Worm (Caenorhabditis elegans) whole organism, L4/young adult: ENCODE results near the gene ZK1037.6.
"Not testable (repeated sequence)": the region's sequence is repeated elsewhere in the genome, so short reads cannot be mapped to it uniquely, and the experiment has no call there.

Experiments used
- W03F9.2 ChIP-seq: fragments of 150-350 bp; optimal IDR thresholded peaks from 2 replicates; lab custom pipeline; 2014; ENCODE audit warnings: missing biosample characterization, missing genetic modification characterization
- dao-5 ChIP-seq: sonication (generic microtip); optimal IDR thresholded peaks from 2 replicates; lab custom pipeline; 2016; ENCODE audit warnings: missing genotype, missing genetic modification characterization, moderate library complexity, missing compliant biosample characterization
- him-1 ChIP-seq: sonication (generic microtip); optimal IDR thresholded peaks from 2 replicates; lab custom pipeline; 2016; ENCODE audit warnings: missing genotype, missing genetic modification reagents, missing genetic modification characterization, missing compliant biosample characterization

Gene ZK1037.6

DNA sequence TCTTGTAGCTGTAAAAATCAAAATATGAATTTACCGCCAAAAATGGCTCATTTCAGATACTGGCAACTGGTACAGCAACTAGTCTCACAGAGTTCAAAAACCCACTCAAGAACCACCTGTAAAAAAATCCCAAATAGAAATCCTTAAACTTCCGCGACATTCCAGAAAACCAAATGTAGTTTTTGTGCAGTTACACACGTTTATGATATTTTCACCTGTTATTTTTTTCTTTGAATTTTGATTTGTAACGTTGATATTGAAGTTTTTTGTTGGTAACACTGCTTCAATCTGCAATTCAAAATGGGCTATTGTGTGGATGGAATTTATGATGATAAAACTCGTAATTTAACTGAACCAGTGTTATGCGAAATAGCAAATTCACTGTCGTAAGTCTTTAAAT is 5.3 kb upstream of the ZK1037.6 start, which contains the start of gene srw-113:
TSS of gene srw-113 (plus strand) at position 301 of the 400 bp plus-strand sequence.
- TF ChIP-seq W03F9.2 (tag; lab: Kevin White, UChicago) (no peak), dao-5 (tag; lab: Kevin White, UChicago) (no peak), him-1 (no peak)

DNA sequence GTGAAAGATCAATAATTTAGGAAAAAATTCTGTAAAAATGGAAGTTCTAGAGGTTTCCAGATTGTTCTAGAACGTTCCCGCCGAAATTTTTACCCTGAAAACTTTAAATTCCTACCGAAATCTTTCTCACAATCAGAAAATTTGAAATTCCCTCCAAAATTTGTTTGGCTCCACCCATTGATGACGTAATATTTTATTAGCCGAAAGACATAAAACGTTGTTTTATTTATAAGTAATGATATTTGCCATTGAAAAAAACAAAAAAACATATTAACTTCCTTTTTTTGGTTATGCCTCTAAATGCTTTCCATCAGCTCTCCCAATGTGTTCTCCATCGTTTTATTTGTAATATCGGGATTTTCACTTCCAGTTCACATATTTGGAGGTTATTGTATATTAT is 2.7 kb upstream of the ZK1037.6 start, which contains the start of gene srh-295:
TSS of gene srh-295 (plus strand) at position 301 of the 400 bp plus-strand sequence.
- TF ChIP-seq him-1, result no peak
- no peak for TF ChIP-seq W03F9.2 (tag; lab: Kevin White, UChicago)
- TF ChIP-seq dao-5 (tag; lab: Kevin White, UChicago), result no peak

DNA sequence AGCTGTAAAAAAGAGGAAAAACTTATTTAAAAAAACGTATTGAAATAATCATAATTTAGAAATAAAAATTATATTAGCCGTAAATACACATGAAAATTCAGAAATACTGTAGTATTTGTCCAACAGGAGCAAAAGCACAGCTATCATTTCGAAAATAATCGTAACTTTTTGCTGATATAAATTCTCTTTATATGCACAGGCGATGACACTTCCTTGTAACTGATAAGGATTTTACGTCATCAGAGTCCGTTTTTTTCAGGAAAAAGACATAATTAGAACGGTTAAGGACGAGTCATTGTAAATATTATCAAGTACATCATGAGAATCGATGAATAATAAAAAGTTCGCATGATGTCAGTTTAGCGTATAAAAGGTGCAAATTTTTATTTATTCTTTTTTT is 4.2 kb downstream of the ZK1037.6 start:
- TF ChIP-seq W03F9.2 (tag; lab: Kevin White, UChicago), result no peak
- TF ChIP-seq dao-5 (tag; lab: Kevin White, UChicago), result no peak
- no peak for TF ChIP-seq him-1

DNA sequence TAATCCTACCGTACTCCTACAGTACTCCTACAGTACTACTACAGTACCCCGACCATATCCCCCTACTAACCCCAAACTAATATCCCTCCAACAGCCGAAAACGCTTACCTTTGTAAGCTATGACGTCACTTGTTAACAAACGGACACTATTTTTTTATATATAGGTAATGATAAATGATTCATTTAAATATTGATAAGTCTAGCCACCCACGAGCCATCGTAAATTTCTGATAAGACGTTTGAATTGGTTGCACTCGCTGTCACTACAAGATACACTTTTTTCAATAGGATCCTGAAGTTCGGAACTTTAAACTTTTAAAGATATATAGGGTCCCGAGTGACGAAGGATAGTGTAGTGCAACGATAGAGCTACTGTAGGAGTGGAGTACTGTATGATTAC is 4.9 kb downstream of the ZK1037.6 start, which contains the start of gene nhr-247:
TSS of gene nhr-247 (plus strand) at position 330 of the 400 bp plus-strand sequence.
- not testable (repeated sequence) for TF ChIP-seq dao-5 (tag; lab: Kevin White, UChicago); him-1; W03F9.2 (tag; lab: Kevin White, UChicago)

DNA sequence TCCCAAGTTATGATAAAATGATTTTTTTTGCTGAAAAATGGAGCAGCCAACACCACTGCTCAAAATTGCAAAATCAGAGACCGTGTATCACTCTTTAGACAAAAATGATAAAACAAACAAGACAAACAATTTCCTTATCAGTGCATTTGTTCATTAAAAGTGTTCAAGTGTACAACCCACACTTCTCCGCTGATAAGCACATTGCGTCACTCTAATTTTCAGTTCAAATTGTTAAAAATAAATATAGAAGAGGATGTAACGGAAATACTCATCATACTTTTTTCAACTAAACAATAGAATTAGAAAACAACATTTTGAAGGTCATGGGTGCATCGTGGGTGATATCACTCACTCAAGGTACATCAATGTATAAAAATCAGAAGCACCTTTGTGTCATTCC is 9.0 kb downstream of the ZK1037.6 start, which contains the start of gene nhr-291:
TSS of gene nhr-291 (plus strand) at position 324 of the 400 bp plus-strand sequence.
- TF ChIP-seq W03F9.2 (tag; lab: Kevin White, UChicago) (no peak), him-1 (no peak), dao-5 (tag; lab: Kevin White, UChicago) (no peak)

DNA sequence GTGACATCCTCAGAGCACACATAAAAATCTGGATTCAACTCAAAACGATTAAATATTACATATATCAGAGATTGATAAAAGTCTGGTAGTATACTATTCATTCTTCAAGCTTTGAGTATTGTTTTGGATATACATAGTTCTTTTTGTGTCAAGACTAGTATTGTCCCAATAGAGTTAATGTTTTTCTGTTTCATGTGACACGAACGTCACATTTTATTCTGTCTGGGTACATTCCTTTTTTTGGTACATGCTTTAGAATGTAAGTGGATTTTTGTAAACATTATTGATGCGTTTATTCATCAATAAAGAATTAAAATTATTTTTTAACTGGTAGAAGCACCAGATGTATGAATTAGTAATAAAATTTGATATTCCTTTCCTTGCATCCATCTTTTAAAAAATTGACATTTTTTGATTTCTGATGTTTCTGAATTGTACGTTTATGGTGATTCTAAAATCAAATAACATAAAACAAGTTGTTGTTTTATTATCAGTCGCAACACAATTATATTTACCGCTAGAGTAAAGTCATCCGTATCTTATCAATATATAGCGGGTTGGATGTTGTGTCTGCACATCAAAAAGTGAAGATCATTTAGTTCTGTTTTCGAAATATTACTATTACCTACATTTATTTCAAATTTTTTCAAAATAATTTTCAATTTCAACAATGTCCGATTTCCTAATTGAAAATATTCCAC is 11.6 kb downstream of the ZK1037.6 start, which contains the start of the genes srt-22 and nhr-246:
TSS of gene srt-22 (minus strand) at position 101 of the 701 bp plus-strand sequence.
TSS of gene nhr-246 (plus strand) at position 651 of the 701 bp plus-strand sequence.
- TF ChIP-seq W03F9.2 (tag; lab: Kevin White, UChicago) (no peak), dao-5 (tag; lab: Kevin White, UChicago) (no peak), him-1 (no peak)

DNA sequence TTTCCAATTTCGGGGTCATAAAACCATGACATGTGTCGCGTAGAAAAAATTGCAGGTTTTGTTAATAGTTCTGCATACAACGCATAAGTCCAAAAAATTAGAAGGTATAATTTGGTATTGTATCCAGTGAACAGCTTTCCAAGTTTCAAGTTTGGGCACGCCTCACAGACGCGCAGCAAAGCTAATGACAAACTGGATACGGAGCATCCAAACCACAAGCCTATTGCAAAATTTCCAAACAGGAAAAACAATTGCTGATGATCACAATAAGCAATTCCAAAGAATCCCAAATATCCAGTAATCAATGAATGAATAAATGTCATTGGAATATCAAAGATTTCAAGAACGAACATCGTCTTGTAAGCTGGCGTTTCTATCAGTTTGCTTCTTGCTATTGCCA is 14.1 kb downstream of the ZK1037.6 start:
- no peak for TF ChIP-seq him-1
- TF ChIP-seq dao-5 (tag; lab: Kevin White, UChicago), result no peak
- no peak for TF ChIP-seq W03F9.2 (tag; lab: Kevin White, UChicago)

DNA sequence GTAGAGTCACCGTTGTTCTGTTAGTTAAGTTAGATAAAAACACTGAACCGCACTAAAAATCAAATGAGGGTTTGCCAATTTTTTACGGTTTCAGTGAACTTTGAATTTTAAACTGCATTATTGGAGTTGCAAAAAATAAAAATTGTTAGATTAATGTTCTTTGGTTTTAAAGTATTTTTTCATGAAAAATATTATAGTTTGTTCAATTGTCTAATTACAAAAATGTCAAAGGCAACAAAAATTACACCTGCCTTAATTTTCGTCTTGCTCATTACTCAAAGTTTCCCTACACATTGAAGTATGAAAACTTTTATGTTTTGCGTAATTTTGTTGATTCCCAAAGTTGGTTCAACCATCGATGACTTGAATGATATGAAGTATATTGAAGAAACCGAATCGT is 16.8 kb downstream of the ZK1037.6 start, which contains the start of gene irld-62:
TSS of gene irld-62 (plus strand) at position 301 of the 400 bp plus-strand sequence.
- TF ChIP-seq W03F9.2 (tag; lab: Kevin White, UChicago) (no peak), him-1 (no peak), dao-5 (tag; lab: Kevin White, UChicago) (no peak)

DNA sequence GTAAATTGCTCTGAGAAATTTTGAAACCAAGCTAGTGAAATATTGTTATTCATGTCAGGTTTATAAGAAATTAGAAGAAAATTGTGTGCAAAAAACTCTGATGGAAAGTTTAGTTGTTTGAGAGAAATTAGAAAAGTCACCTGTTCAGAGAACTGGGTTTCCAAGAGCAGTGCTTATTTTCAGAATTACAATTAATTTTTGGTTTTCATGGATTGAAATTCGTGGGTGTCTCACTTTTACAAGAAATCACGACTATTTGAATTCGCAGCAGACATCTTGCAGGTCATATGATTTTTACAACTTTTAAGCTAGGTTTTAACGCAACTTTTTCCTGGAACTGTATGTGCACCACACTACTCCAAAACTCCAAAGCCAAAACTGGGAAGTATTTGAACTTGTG is 18.6 kb downstream of the ZK1037.6 start, which contains the start of gene srz-10:
TSS of gene srz-10 (minus strand) at position 88 of the 400 bp plus-strand sequence.
- TF ChIP-seq W03F9.2 (tag; lab: Kevin White, UChicago) (no peak), dao-5 (tag; lab: Kevin White, UChicago) (no peak)

DNA sequence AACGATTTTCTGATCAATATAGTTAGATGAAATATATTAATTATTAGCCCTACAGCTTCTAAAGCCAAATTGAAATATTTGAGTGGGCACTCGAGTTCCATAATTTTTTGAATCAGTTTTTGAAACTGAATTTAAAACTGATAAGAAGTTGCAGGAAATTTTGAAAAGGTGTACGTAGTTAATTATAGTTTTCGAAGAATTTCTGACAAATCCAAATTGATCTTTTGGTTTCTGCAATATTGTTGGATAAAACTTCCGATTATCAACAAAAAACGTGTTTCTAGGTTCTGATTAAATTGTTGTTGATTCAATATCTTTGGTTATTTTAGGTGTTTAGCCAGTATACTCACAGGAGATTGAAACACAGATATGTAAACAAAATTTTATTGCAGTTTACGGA is 20.9 kb downstream of the ZK1037.6 start, which contains the start of gene T26H8.4:
TSS of gene T26H8.4 (minus strand) at position 101 of the 400 bp plus-strand sequence.
- TF ChIP-seq him-1 (no peak), W03F9.2 (tag; lab: Kevin White, UChicago) (no peak), dao-5 (tag; lab: Kevin White, UChicago) (no peak)

DNA sequence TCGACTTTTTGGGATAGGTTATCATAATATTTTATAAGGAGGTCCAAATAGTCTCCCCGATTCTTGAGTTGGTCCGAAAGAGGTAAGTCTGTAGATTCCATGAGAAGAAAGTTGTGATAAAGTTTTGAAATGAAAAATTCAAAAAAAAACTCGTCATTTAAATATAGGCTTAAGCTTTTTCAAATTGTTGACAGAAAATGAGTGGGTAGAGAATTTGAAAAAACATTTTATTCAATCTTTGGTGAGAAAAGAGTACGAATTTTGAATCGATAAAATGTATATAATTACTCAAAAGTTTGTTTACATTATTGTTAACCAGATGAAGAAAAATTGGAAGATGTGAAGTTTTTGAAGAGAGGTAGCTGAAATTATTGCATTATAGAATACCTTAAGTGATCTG is 22.1 kb downstream of the ZK1037.6 start, which contains the start of gene T26H8.5:
TSS of gene T26H8.5 (minus strand) at position 101 of the 400 bp plus-strand sequence.
- TF ChIP-seq W03F9.2 (tag; lab: Kevin White, UChicago) (no peak), dao-5 (tag; lab: Kevin White, UChicago) (no peak), him-1 (no peak)

DNA sequence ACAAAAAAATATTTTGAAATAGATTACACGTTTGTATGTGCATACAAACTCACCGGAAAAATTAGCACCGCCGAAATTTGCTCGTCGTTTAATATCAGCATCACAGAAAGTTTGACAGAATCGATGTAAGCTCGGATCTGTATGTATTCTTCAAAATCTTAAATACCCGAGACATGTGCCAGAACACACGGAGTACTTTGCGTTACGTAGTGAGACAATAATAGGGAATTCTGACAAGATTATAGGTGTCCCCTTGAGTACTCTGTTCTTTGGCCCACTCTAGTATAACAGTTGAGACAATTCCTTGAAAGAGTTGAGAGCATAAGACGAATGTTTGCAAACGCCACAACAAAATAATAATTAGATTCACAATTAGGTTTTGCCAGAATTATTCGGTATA is 24.0 kb downstream of the ZK1037.6 start, which contains the start of gene srx-48:
TSS of gene srx-48 (minus strand) at position 101 of the 400 bp plus-strand sequence.
- TF ChIP-seq W03F9.2 (tag; lab: Kevin White, UChicago) (no peak), dao-5 (tag; lab: Kevin White, UChicago) (no peak), him-1 (no peak)

DNA sequence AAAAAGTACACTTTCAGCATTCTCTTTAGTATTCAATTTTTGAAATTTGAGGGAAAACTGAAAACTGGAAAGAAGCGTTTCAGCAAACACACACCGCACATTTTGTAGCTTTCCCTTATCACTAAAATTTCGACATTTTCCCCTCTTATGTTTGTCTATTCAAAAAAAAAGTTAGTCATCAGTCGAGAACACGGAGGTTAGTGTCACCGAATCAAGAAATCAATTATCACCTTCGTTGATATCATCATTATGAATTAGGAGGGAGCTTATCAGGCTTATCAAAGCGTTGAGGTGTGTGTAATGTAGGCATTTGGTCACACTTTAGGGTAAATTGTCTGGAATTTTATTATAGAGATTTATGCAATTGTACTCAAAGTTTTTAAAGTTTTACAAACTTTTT is 29.0 kb downstream of the ZK1037.6 start, which contains the start of gene cpr-3:
TSS of gene cpr-3 (minus strand) at position 104 of the 400 bp plus-strand sequence.
- TF ChIP-seq him-1, result no peak

DNA sequence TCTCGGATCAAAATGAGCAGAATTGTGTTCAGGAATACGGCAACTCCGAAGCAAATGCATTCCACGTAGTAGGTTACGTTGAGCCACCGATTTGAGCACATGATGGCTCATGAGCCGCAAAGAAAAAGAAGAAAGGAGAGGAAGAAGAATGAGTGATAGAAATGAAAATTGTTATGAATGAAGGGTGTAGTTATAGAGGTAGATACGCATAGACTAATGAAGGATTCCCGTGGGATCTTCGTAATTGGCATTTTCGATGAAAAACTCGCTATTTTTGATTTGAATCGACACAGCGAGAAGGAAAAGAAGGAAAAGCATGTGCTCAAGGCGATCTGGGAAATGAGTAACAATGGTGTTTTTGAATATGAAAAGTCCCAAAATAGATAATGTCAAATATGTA is 33.7 kb downstream of the ZK1037.6 start, which contains the start of gene str-96:
TSS of gene str-96 (minus strand) at position 101 of the 400 bp plus-strand sequence.
- TF ChIP-seq him-1, result no peak
- TF ChIP-seq W03F9.2 (tag; lab: Kevin White, UChicago), result no peak
- no peak for TF ChIP-seq dao-5 (tag; lab: Kevin White, UChicago)
